Worm (Caenorhabditis elegans) whole organism, midembryonic: ENCODE results near the gene enpl-1.

ENCODE experiments used
- T22C8.4 ChIP-seq: fragments of 200-800 bp; sonication (Bioruptor generic); IDR thresholded peaks from 2 replicates; pipeline ENCODE4 v1.3.6; 2022; ENCODE audit warnings: missing genetic modification characterization, missing compliant biosample characterization
- cog-1 ChIP-seq: sonication (generic microtip); optimal IDR thresholded peaks from 2 replicates; lab custom pipeline; 2016; ENCODE audit warnings: missing genetic modification characterization, missing compliant biosample characterization
- flt-1 ChIP-seq: fragments of 200-800 bp; sonication (Bioruptor generic); IDR thresholded peaks from 2 replicates; pipeline ENCODE4 v1.3.6; 2022; ENCODE audit warnings: missing genetic modification characterization, missing compliant biosample characterization
- klf-2 ChIP-seq: fragments of 200-800 bp; sonication (Bioruptor generic); conservative IDR thresholded peaks from 2 replicates; pipeline ENCODE4 v1.3.6; 2022; ENCODE audit warnings: missing genetic modification reagents, missing genetic modification characterization, missing compliant biosample characterization
- med-1 ChIP-seq: sonication (generic microtip); optimal IDR thresholded peaks from 2 replicates; lab custom pipeline; 2017; ENCODE audit warnings: missing genetic modification characterization, mild to moderate bottlenecking, missing compliant biosample characterization, antibody characterized with exemption, missing genetic modification reagents; ENCODE audit not compliant: insufficient read depth
- ref-1 ChIP-seq: fragments of 200-800 bp; sonication (Bioruptor generic); conservative IDR thresholded peaks from 2 replicates; pipeline ENCODE4 v1.3.6; 2022; ENCODE audit warnings: missing genetic modification reagents, missing genetic modification characterization, missing compliant biosample characterization
- tab-1 ChIP-seq: fragments of 200-800 bp; sonication (Bioruptor generic); IDR thresholded peaks from 2 replicates; pipeline ENCODE4 v1.3.6; 2022; ENCODE audit warnings: missing genetic modification characterization, missing compliant biosample characterization
- ztf-23 ChIP-seq: fragments of 200-800 bp; sonication (Bioruptor generic); IDR thresholded peaks from 2 replicates; pipeline ENCODE4 v1.3.6; 2022; ENCODE audit warnings: missing genetic modification reagents, missing genetic modification characterization, missing compliant biosample characterization
- ztf-29 ChIP-seq: fragments of 200-800 bp; sonication (Bioruptor generic); IDR thresholded peaks from 2 replicates; pipeline ENCODE4 v1.3.6; 2022; ENCODE audit warnings: missing genetic modification reagents, missing genetic modification characterization, missing compliant biosample characterization

DNA sequence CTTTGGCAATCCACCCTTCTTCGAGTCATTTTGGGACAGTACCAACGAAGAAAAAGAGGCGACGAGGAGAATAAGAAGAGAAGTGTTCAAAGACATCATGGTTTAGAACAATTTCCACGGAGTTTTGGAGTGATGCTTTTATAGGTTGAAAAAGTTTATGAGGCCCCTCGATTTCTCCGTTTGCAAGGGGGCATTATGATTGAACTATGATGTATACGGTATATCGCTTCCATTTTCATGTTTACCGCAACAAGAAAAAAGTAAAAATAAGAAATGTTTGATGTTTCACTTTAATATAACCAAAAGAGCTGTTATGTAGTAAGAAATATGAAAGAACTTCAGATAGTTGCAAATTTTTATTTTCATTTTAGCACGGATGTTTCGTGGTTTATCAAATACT, 17.7 kb upstream of the enpl-1 start, which contains the start of gene srlf-18:
- TF ChIP-seq med-1 (GFP tag; lab: Kevin White, UChicago) (no peak), ref-1 (GFP tag; lab: Robert Waterston, UW) (no peak), flt-1 (GFP tag; lab: Robert Waterston, UW) (no peak), ztf-23 (GFP tag; lab: Robert Waterston, UW) (no peak), T22C8.4 (no peak), tab-1 (GFP tag; lab: Robert Waterston, UW) (no peak), klf-2 (no peak), ztf-29 (GFP tag; lab: Robert Waterston, UW) (no peak), cog-1 (tag; lab: Kevin White, UChicago) (no peak)
